Fruit fly (Drosophila melanogaster) whole organism, prepupa: ENCODE data around the gene Pdf.

Experiments
- CG10631 ChIP-seq: fragments of 200-800 bp; sonication (Bioruptor generic); optimal IDR thresholded peaks from 2 replicates; lab custom pipeline; 2016; ENCODE audit warnings: missing biosample characterization, missing genetic modification characterization
- Sox102F ChIP-seq: fragments of 200-800 bp; sonication (Bioruptor generic); optimal IDR thresholded peaks from 2 replicates; lab custom pipeline; 2016; ENCODE audit warnings: missing biosample characterization, mild to moderate bottlenecking, missing genetic modification characterization

dm6 chr3R:26478644-26479043, 22.7 kb upstream of the Pdf start:
- TF ChIP-seq CG10631 (GFP tag; lab: Kevin White, UChicago) = no peak
- no peak for TF ChIP-seq Sox102F (GFP tag; lab: Kevin White, UChicago)
